Worm (Caenorhabditis elegans) whole organism, L3 larva: ENCODE measurements around the gene ttr-47.

ENCODE experiments used
- R02D3.7 ChIP-seq: fragments of 150-350 bp; optimal IDR thresholded peaks from 2 replicates; lab custom pipeline; 2014; ENCODE audit warnings: missing biosample characterization, missing genetic modification characterization
- ZK546.5 ChIP-seq: sonication (generic microtip); optimal IDR thresholded peaks from 2 replicates; lab custom pipeline; 2017; ENCODE audit warnings: missing biosample characterization, missing genetic modification characterization
- aly-2 ChIP-seq: fragments of 150-350 bp; optimal IDR thresholded peaks from 2 replicates; lab custom pipeline; 2014; ENCODE audit warnings: missing biosample characterization, missing genetic modification characterization
- ama-1 ChIP-seq: fragments of 150-350 bp; optimal IDR thresholded peaks from 2 replicates; lab custom pipeline; 2018
- ceh-16 ChIP-seq: sonication (generic microtip); optimal IDR thresholded peaks from 2 replicates; lab custom pipeline; 2017; ENCODE audit warnings: missing biosample characterization, missing genetic modification characterization
- ceh-28 ChIP-seq: fragments of 150-350 bp; optimal IDR thresholded peaks from 2 replicates; lab custom pipeline; 2014; ENCODE audit warnings: missing biosample characterization, missing genetic modification reagents, missing genetic modification characterization
- ceh-82 ChIP-seq: fragments of 150-350 bp; optimal IDR thresholded peaks from 2 replicates; lab custom pipeline; 2014; ENCODE audit warnings: missing biosample characterization, missing genetic modification characterization
- ceh-9 ChIP-seq: sonication (generic microtip); optimal IDR thresholded peaks from 2 replicates; lab custom pipeline; 2018; ENCODE audit warnings: missing biosample characterization, missing genetic modification characterization
- daf-12 ChIP-seq: fragments of 150-350 bp; optimal IDR thresholded peaks from 2 replicates; lab custom pipeline; 2014; ENCODE audit warnings: missing biosample characterization, missing genetic modification reagents, missing genetic modification characterization
- egl-27 ChIP-seq: sonication (generic microtip); optimal IDR thresholded peaks from 4 replicates; lab custom pipeline; 2017; ENCODE audit warnings: missing biosample characterization, missing genetic modification reagents, missing genetic modification characterization
- egl-5 ChIP-seq: fragments of 150-350 bp; optimal IDR thresholded peaks from 2 replicates; lab custom pipeline; 2017; ENCODE audit warnings: missing biosample characterization, missing genetic modification reagents, missing genetic modification characterization, inconsistent platforms
- elt-1 ChIP-seq: fragments of 150-350 bp; optimal IDR thresholded peaks from 2 replicates; lab custom pipeline; 2014; ENCODE audit warnings: missing biosample characterization, missing genetic modification characterization
- elt-2 ChIP-seq: sonication (generic microtip); optimal IDR thresholded peaks from 2 replicates; lab custom pipeline; 2016; ENCODE audit warnings: missing genetic modification reagents, mild to moderate bottlenecking, missing genetic modification characterization, missing compliant biosample characterization
- elt-3 ChIP-seq, 3 experiments: fragments of 150-350 bp in 1 of 3; sonication (generic microtip) in 2 of 3; optimal IDR thresholded peaks; 2 replicates in 2 of 3; 4 replicates in 1 of 3; lab custom pipeline; 2014 to 2017; ENCODE audit warnings: missing biosample characterization in 3 of 3, missing genetic modification characterization in 3 of 3
- eor-1 ChIP-seq, 2 experiments: fragments of 150-350 bp; optimal IDR thresholded peaks; 2 replicates each; lab custom pipeline; 2014 to 2018; ENCODE audit warnings: missing biosample characterization in 2 of 2, missing genetic modification characterization in 2 of 2
- fkh-10 ChIP-seq: sonication (generic microtip); optimal IDR thresholded peaks from 2 replicates; lab custom pipeline; 2017; ENCODE audit warnings: missing biosample characterization, missing genetic modification reagents, missing genetic modification characterization
- fkh-2 ChIP-seq: fragments of 150-350 bp; optimal IDR thresholded peaks from 2 replicates; lab custom pipeline; 2014; ENCODE audit warnings: missing biosample characterization, missing genetic modification reagents, missing genetic modification characterization
- fos-1 ChIP-seq: fragments of 150-350 bp; optimal IDR thresholded peaks from 2 replicates; lab custom pipeline; 2014; ENCODE audit warnings: missing biosample characterization, missing genetic modification characterization
- hmg-11 ChIP-seq: sonication (generic microtip); optimal IDR thresholded peaks from 2 replicates; lab custom pipeline; 2016; ENCODE audit warnings: missing genetic modification characterization, missing compliant biosample characterization
- jun-1 ChIP-seq: fragments of 150-350 bp; optimal IDR thresholded peaks from 2 replicates; lab custom pipeline; 2014; ENCODE audit warnings: missing biosample characterization, missing genetic modification reagents, missing genetic modification characterization
- lin-15B ChIP-seq: fragments of 150-350 bp; optimal IDR thresholded peaks from 2 replicates; lab custom pipeline; 2014; ENCODE audit warnings: missing biosample characterization, missing genetic modification characterization
- lin-39 ChIP-seq: fragments of 150-350 bp; optimal IDR thresholded peaks from 2 replicates; lab custom pipeline; 2018; ENCODE audit warnings: missing biosample characterization, missing genetic modification reagents, missing genetic modification characterization
- lsy-12 ChIP-seq: sonication (generic microtip); optimal IDR thresholded peaks from 2 replicates; lab custom pipeline; 2016; ENCODE audit warnings: mild to moderate bottlenecking, missing genetic modification characterization, missing compliant biosample characterization
- mdl-1 ChIP-seq: fragments of 150-350 bp; optimal IDR thresholded peaks from 2 replicates; lab custom pipeline; 2014; ENCODE audit warnings: missing biosample characterization, missing genetic modification characterization
- mml-1 ChIP-seq: fragments of 150-350 bp; sonication (generic microtip); optimal IDR thresholded peaks from 3 replicates; lab custom pipeline; 2014; ENCODE audit warnings: missing biosample characterization, missing genetic modification characterization
- nfya-1 ChIP-seq: sonication (generic microtip); optimal IDR thresholded peaks from 2 replicates; lab custom pipeline; 2017; ENCODE audit warnings: missing genetic modification characterization, mild to moderate bottlenecking, missing compliant biosample characterization, antibody characterized with exemption, moderate library complexity; ENCODE audit not compliant: insufficient read depth
- nhr-11 ChIP-seq: fragments of 150-350 bp; optimal IDR thresholded peaks from 2 replicates; lab custom pipeline; 2014; ENCODE audit warnings: missing biosample characterization, missing genetic modification characterization
- nhr-12 ChIP-seq: fragments of 150-350 bp; optimal IDR thresholded peaks from 2 replicates; lab custom pipeline; 2014; ENCODE audit warnings: missing biosample characterization, missing genetic modification characterization
- nhr-23 ChIP-seq: fragments of 150-350 bp; optimal IDR thresholded peaks from 2 replicates; lab custom pipeline; 2014; ENCODE audit warnings: missing biosample characterization, missing genetic modification reagents, missing genetic modification characterization
- nhr-237 ChIP-seq: fragments of 150-350 bp; optimal IDR thresholded peaks from 2 replicates; lab custom pipeline; 2014; ENCODE audit warnings: missing biosample characterization, missing genetic modification characterization
- nhr-25 ChIP-seq: sonication (generic microtip); optimal IDR thresholded peaks from 2 replicates; lab custom pipeline; 2017; ENCODE audit warnings: missing biosample characterization, missing genetic modification characterization
- nhr-28 ChIP-seq: fragments of 150-350 bp; optimal IDR thresholded peaks from 2 replicates; lab custom pipeline; 2014; ENCODE audit warnings: missing biosample characterization, missing genetic modification characterization
- nhr-43 ChIP-seq: sonication (generic microtip); optimal IDR thresholded peaks from 2 replicates; lab custom pipeline; 2016; ENCODE audit warnings: mild to moderate bottlenecking, missing genetic modification characterization, missing compliant biosample characterization; ENCODE audit not compliant: poor library complexity, severe bottlenecking
- nhr-67 ChIP-seq: fragments of 150-350 bp; optimal IDR thresholded peaks from 2 replicates; lab custom pipeline; 2014; ENCODE audit warnings: missing biosample characterization, missing genetic modification characterization
- nhr-76 ChIP-seq: fragments of 150-350 bp; sonication (generic microtip); optimal IDR thresholded peaks from 5 replicates; lab custom pipeline; 2014; ENCODE audit warnings: missing biosample characterization, missing genetic modification characterization
- nhr-77 ChIP-seq: fragments of 150-350 bp; optimal IDR thresholded peaks from 2 replicates; lab custom pipeline; 2014; ENCODE audit warnings: missing biosample characterization, missing genetic modification characterization
- pha-4 ChIP-seq: fragments of 150-350 bp; optimal IDR thresholded peaks from 2 replicates; lab custom pipeline; 2014; ENCODE audit warnings: missing biosample characterization, missing genetic modification reagents, missing genetic modification characterization
- pqm-1 ChIP-seq: fragments of 150-350 bp; optimal IDR thresholded peaks from 2 replicates; lab custom pipeline; 2017; ENCODE audit warnings: missing biosample characterization, missing genetic modification characterization, inconsistent platforms
- sea-2 ChIP-seq: fragments of 150-350 bp; sonication (generic microtip); optimal IDR thresholded peaks from 4 replicates; lab custom pipeline; 2014; ENCODE audit warnings: missing biosample characterization, missing genetic modification reagents, missing genetic modification characterization
- skn-1 ChIP-seq: fragments of 150-350 bp; optimal IDR thresholded peaks from 2 replicates; lab custom pipeline; 2014; ENCODE audit warnings: missing biosample characterization, missing genetic modification characterization
- snpc-4 ChIP-seq: fragments of 150-350 bp; optimal IDR thresholded peaks from 2 replicates; lab custom pipeline; 2014; ENCODE audit warnings: missing biosample characterization, missing genetic modification characterization
- tbx-2 ChIP-seq: sonication (generic microtip); optimal IDR thresholded peaks from 2 replicates; lab custom pipeline; 2016; ENCODE audit warnings: mild to moderate bottlenecking, missing genetic modification characterization, missing compliant biosample characterization
- unc-39 ChIP-seq: sonication (generic microtip); optimal IDR thresholded peaks from 4 replicates; lab custom pipeline; 2017; ENCODE audit warnings: missing biosample characterization, missing genetic modification characterization
- unc-62 ChIP-seq: fragments of 150-350 bp; sonication (generic microtip); optimal IDR thresholded peaks from 4 replicates; lab custom pipeline; 2014; ENCODE audit warnings: missing biosample characterization, missing genetic modification reagents, missing genetic modification characterization
- zag-1 ChIP-seq: fragments of 150-350 bp; optimal IDR thresholded peaks from 2 replicates; lab custom pipeline; 2014; ENCODE audit warnings: missing biosample characterization, missing genetic modification characterization
- ztf-11 ChIP-seq: fragments of 150-350 bp; optimal IDR thresholded peaks from 2 replicates; lab custom pipeline; 2014; ENCODE audit warnings: missing biosample characterization, missing genetic modification characterization
- ztf-4 ChIP-seq: fragments of 150-350 bp; optimal IDR thresholded peaks from 2 replicates; lab custom pipeline; 2014; ENCODE audit warnings: missing biosample characterization, missing genetic modification characterization

The ttr-47 gene

DNA sequence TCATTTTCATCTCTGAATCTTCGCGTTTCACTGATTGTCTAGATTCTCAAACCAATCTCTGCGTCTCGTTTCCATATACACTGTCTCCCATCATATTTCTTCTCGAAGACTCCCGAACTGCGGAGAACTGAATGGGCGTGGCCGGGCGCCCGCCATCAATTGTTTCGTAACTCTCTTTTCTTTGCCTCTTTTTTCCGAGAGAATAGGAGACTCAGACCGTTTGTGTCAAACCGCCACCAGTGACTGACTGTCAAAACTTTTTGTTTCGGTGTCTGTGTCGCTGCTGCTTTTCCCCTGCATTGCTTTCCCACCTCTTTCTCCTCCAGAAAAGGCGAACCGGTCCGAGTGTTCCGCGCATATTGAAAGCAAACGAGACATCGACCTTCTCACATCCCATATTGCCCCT is 13.3 kb downstream of the ttr-47 start, which contains the start of gene unc-23:
TSS of gene unc-23 (plus strand) at position 176 of the 406 bp plus-strand sequence.
- peak; percentile 50 for TF ChIP-seq egl-27 (tag; lab: Kevin White, UChicago)
- no peak for TF ChIP-seq fkh-2 (tag; lab: Kevin White, UChicago)
- no peak for TF ChIP-seq ceh-9
- TF ChIP-seq lsy-12 (tag; lab: Kevin White, UChicago) = peak; percentile 83
- no peak for TF ChIP-seq mdl-1 (tag; lab: Kevin White, UChicago)
- peak; percentile 80 for TF ChIP-seq ceh-28
- TF ChIP-seq eor-1 (tag; optimal IDR thresholded peaks at IDR 0.05; lab: Kevin White, UChicago) = peak in 1 of 2 experiments; percentile 51
- TF ChIP-seq zag-1 (tag; lab: Kevin White, UChicago) = no peak
- TF ChIP-seq nhr-11 (tag; lab: Kevin White, UChicago) = peak; percentile 68
- TF ChIP-seq nhr-12 (tag; lab: Kevin White, UChicago) = no peak
- peak; percentile 48 for TF ChIP-seq R02D3.7 (tag; lab: Kevin White, UChicago)
- TF ChIP-seq lin-15B = peak; percentile 26
- TF ChIP-seq daf-12 (tag; lab: Kevin White, UChicago) = no peak
- peak; percentile 43 for TF ChIP-seq tbx-2 (tag; lab: Kevin White, UChicago)
- no peak for TF ChIP-seq nhr-237 (tag; lab: Kevin White, UChicago)
- TF ChIP-seq ztf-11 (tag; lab: Kevin White, UChicago) = no peak
- no peak for TF ChIP-seq egl-5 (tag; lab: Kevin White, UChicago)
- TF ChIP-seq fkh-10 (GFP tag; lab: Kevin White, UChicago) = no peak
- TF ChIP-seq nfya-1 (tag; lab: Kevin White, UChicago) = peak; percentile 78
- TF ChIP-seq lin-39 (tag; lab: Kevin White, UChicago) = peak; percentile 44
- no peak for TF ChIP-seq ZK546.5 (tag; lab: Kevin White, UChicago)
- TF ChIP-seq nhr-25 (tag; lab: Kevin White, UChicago) = peak; percentile 92
- TF ChIP-seq nhr-76 (tag; lab: Kevin White, UChicago) = no peak
- peak; percentile 84 for TF ChIP-seq elt-2 (tag; lab: Kevin White, UChicago)
- no peak for TF ChIP-seq skn-1
- TF ChIP-seq nhr-67 (tag; lab: Kevin White, UChicago) = no peak
- no peak for TF ChIP-seq ceh-16
- TF ChIP-seq mml-1 (tag; lab: Kevin White, UChicago) = peak; percentile 5
- TF ChIP-seq aly-2 (tag; lab: Kevin White, UChicago) = no peak
- no peak for TF ChIP-seq sea-2 (GFP tag; lab: Kevin White, UChicago)
- peak; percentile 56 for TF ChIP-seq ama-1 (lab: Kevin White, UChicago)
- TF ChIP-seq jun-1 (tag; lab: Kevin White, UChicago) = peak; percentile 86
- TF ChIP-seq nhr-43 = peak; percentile 90
- TF ChIP-seq nhr-23 (tag; lab: Kevin White, UChicago) = peak; percentile 86
- peak; percentile 31 to 67 (median 56) for TF ChIP-seq elt-3 (tag; optimal IDR thresholded peaks at IDR 0.05; lab: Kevin White, UChicago)
- peak; percentile 70 for TF ChIP-seq unc-62
- TF ChIP-seq pqm-1 (tag; lab: Kevin White, UChicago) = peak; percentile 35
- TF ChIP-seq nhr-77 (tag; lab: Kevin White, UChicago) = no peak
- no peak for TF ChIP-seq snpc-4 (tag; lab: Kevin White, UChicago)
- peak; percentile 81 for TF ChIP-seq pha-4 (tag; lab: Kevin White, UChicago)
- TF ChIP-seq nhr-28 (tag; lab: Kevin White, UChicago) = no peak
- no peak for TF ChIP-seq hmg-11
- TF ChIP-seq ceh-82 = no peak
- no peak for TF ChIP-seq unc-39 (tag; lab: Kevin White, UChicago)
- no peak for TF ChIP-seq ztf-4 (tag; lab: Kevin White, UChicago)
- peak; percentile 56 for TF ChIP-seq fos-1
- TF ChIP-seq elt-1 (tag; lab: Kevin White, UChicago) = peak; percentile 2
